Fruit fly (Drosophila melanogaster) Kc167 (cell line): ENCODE results near the gene Esyt2.

ENCODE experiments used
- h ChIP-seq: fragments of >200 bp; optimal IDR thresholded peaks from 3 replicates; lab custom pipeline; 2018; ENCODE audit warnings: missing external identifiers
- insv ChIP-seq: fragments of >200 bp; optimal IDR thresholded peaks from 3 replicates; lab custom pipeline; 2018; ENCODE audit warnings: missing external identifiers
- psq ChIP-seq: fragments of >200 bp; optimal IDR thresholded peaks from 2 replicates; lab custom pipeline; 2017; ENCODE audit warnings: missing external identifiers
- ttk ChIP-seq: sonication (Bioruptor generic); optimal IDR thresholded peaks from 2 replicates; lab custom pipeline; 2017; ENCODE audit warnings: missing external identifiers

dm6 chr3R:24585042-24585698 lies 40.7 kb downstream of the Esyt2 start, which contains the start of the genes CG13625 and mld:
- TF ChIP-seq ttk (lab: Kevin White, UChicago) (no peak), insv (lab: Kevin White, UChicago) (no peak), psq (peak; percentile 42), h (lab: Kevin White, UChicago) (no peak)
